Fruit fly (Drosophila melanogaster) whole organism, embryonic: ENCODE measurements around the gene Drsl2.

Source experiments
- Bdp1 ChIP-seq: fragments of 200-800 bp; sonication (Bioruptor generic); optimal IDR thresholded peaks from 3 replicates; lab custom pipeline; 2016; ENCODE audit warnings: missing biosample characterization, missing genetic modification characterization
- CG10321 ChIP-seq: fragments of 200-800 bp; sonication (Bioruptor generic); IDR thresholded peaks from 2 replicates; pipeline ENCODE4 v1.3.6; 2022; ENCODE audit warnings: missing biosample characterization, missing genetic modification characterization
- CG10959 ChIP-seq: fragments of 200-800 bp; sonication (Bioruptor generic); IDR thresholded peaks from 2 replicates; pipeline ENCODE4 v1.3.6; 2022; ENCODE audit warnings: missing biosample characterization, missing genetic modification characterization
- CG11695 ChIP-seq: fragments of 200-800 bp; sonication (Bioruptor generic); IDR thresholded peaks from 3 replicates; pipeline ENCODE4 v1.3.6; 2022; ENCODE audit warnings: missing biosample characterization, missing genetic modification characterization
- CG1233 ChIP-seq: fragments of 200-800 bp; sonication (Bioruptor generic); optimal IDR thresholded peaks from 4 replicates; lab custom pipeline; 2018; ENCODE audit warnings: missing biosample characterization, mild to moderate bottlenecking, missing genetic modification characterization
- CG12659 ChIP-seq: fragments of 200-800 bp; sonication (Bioruptor generic); optimal IDR thresholded peaks from 3 replicates; lab custom pipeline; 2017; ENCODE audit warnings: mild to moderate bottlenecking, missing biosample characterization, missing genetic modification reagents, missing genetic modification characterization
- CG14050 ChIP-seq: fragments of 200-800 bp; sonication (Bioruptor generic); IDR thresholded peaks from 3 replicates; pipeline ENCODE4 v1.3.6; 2022; ENCODE audit warnings: missing biosample characterization, missing genetic modification characterization
- CG15514 ChIP-seq: fragments of 200-800 bp; sonication (Bioruptor generic); optimal IDR thresholded peaks from 3 replicates; lab custom pipeline; 2017; ENCODE audit warnings: missing biosample characterization, missing genetic modification characterization, mild to moderate bottlenecking, moderate library complexity, missing genetic modification reagents
- CG1647 ChIP-seq: fragments of 200-800 bp; sonication (Bioruptor generic); optimal IDR thresholded peaks from 3 replicates; lab custom pipeline; 2016; ENCODE audit warnings: missing biosample characterization, missing genetic modification characterization
- CG16863 ChIP-seq: fragments of 200-800 bp; sonication (Bioruptor generic); optimal IDR thresholded peaks from 3 replicates; lab custom pipeline; 2016; ENCODE audit warnings: missing biosample characterization, missing genetic modification characterization
- CG2202 ChIP-seq: fragments of 200-800 bp; sonication (Bioruptor generic); optimal IDR thresholded peaks from 2 replicates; lab custom pipeline; 2018; ENCODE audit warnings: missing biosample characterization, mild to moderate bottlenecking, missing genetic modification characterization
- CG2889 ChIP-seq: fragments of 200-800 bp; sonication (Bioruptor generic); IDR thresholded peaks from 3 replicates; pipeline ENCODE4 v1.3.6; 2022; ENCODE audit warnings: missing biosample characterization, missing genetic modification characterization
- CG30431 ChIP-seq: fragments of 200-800 bp; sonication (Bioruptor generic); optimal IDR thresholded peaks from 2 replicates; lab custom pipeline; 2017; ENCODE audit warnings: missing biosample characterization, missing genetic modification characterization
- CG3065 ChIP-seq: fragments of 200-800 bp; sonication (Bioruptor generic); optimal IDR thresholded peaks from 2 replicates; lab custom pipeline; 2016; ENCODE audit warnings: missing biosample characterization, missing genetic modification characterization
- CG3281 ChIP-seq: fragments of 200-800 bp; sonication (Bioruptor generic); optimal IDR thresholded peaks from 3 replicates; lab custom pipeline; 2017; ENCODE audit warnings: missing biosample characterization, mild to moderate bottlenecking, missing genetic modification characterization
- CG34376 ChIP-seq: fragments of 200-800 bp; sonication (Bioruptor generic); optimal IDR thresholded peaks from 2 replicates; lab custom pipeline; 2018; ENCODE audit warnings: missing biosample characterization, mild to moderate bottlenecking, missing genetic modification characterization
- CG6689 ChIP-seq: fragments of 200-800 bp; sonication (Bioruptor generic); IDR thresholded peaks from 2 replicates; pipeline ENCODE4 v1.3.6; 2022; ENCODE audit warnings: missing biosample characterization, missing genetic modification characterization
- CG6854 ChIP-seq: fragments of 200-800 bp; sonication (Bioruptor generic); optimal IDR thresholded peaks from 3 replicates; lab custom pipeline; 2017; ENCODE audit warnings: missing biosample characterization, mild to moderate bottlenecking, missing genetic modification characterization
- CG8924 ChIP-seq: fragments of 200-800 bp; optimal IDR thresholded peaks from 3 replicates; lab custom pipeline; 2019; ENCODE audit warnings: missing biosample characterization, mild to moderate bottlenecking, missing genetic modification characterization, moderate library complexity
- CG9876 ChIP-seq: fragments of 200-800 bp; sonication (Bioruptor generic); optimal IDR thresholded peaks from 2 replicates; lab custom pipeline; 2016; ENCODE audit warnings: missing biosample characterization, missing genetic modification characterization
- CkIIα-i1 ChIP-seq: fragments of 200-800 bp; sonication (Bioruptor generic); IDR thresholded peaks from 2 replicates; pipeline ENCODE4 v1.3.6; 2022; ENCODE audit warnings: missing biosample characterization, missing genetic modification characterization
- Dip3 ChIP-seq: fragments of 200-800 bp; sonication (Bioruptor generic); optimal IDR thresholded peaks from 3 replicates; lab custom pipeline; 2016; ENCODE audit warnings: missing biosample characterization, missing genetic modification characterization
- Doc2 ChIP-seq: fragments of 200-800 bp; sonication (Bioruptor generic); IDR thresholded peaks from 2 replicates; pipeline ENCODE4 v1.3.6; 2022; ENCODE audit warnings: missing biosample characterization, missing genetic modification characterization
- Dp ChIP-seq: fragments of 200-800 bp; sonication (Bioruptor generic); optimal IDR thresholded peaks from 2 replicates; lab custom pipeline; 2018; ENCODE audit warnings: missing biosample characterization, mild to moderate bottlenecking, missing genetic modification characterization, moderate library complexity
- ERR ChIP-seq: fragments of 200-800 bp; sonication (Bioruptor generic); optimal IDR thresholded peaks from 2 replicates; lab custom pipeline; 2016; ENCODE audit warnings: missing biosample characterization, missing genetic modification characterization
- Fer2 ChIP-seq: fragments of 200-800 bp; sonication (Bioruptor generic); optimal IDR thresholded peaks from 2 replicates; lab custom pipeline; 2018; ENCODE audit warnings: missing biosample characterization, mild to moderate bottlenecking, missing genetic modification characterization, moderate library complexity
- Hand ChIP-seq: fragments of 200-800 bp; sonication (Bioruptor generic); optimal IDR thresholded peaks from 2 replicates; lab custom pipeline; 2017; ENCODE audit warnings: mild to moderate bottlenecking, missing biosample characterization, missing genetic modification reagents, missing genetic modification characterization
- Hey ChIP-seq: fragments of 200-800 bp; sonication (Bioruptor generic); optimal IDR thresholded peaks from 3 replicates; lab custom pipeline; 2018; ENCODE audit warnings: missing biosample characterization, mild to moderate bottlenecking, missing genetic modification characterization
- NC2α ChIP-seq: fragments of 200-800 bp; sonication (Bioruptor generic); optimal IDR thresholded peaks from 2 replicates; lab custom pipeline; 2016; ENCODE audit warnings: missing biosample characterization, missing genetic modification characterization
- Rfx ChIP-seq: fragments of 200-800 bp; sonication (Bioruptor generic); IDR thresholded peaks from 2 replicates; pipeline ENCODE4 v1.3.6; 2022; ENCODE audit warnings: missing biosample characterization, missing genetic modification characterization
- Six4 ChIP-seq: fragments of 200-800 bp; sonication (Bioruptor generic); optimal IDR thresholded peaks from 2 replicates; lab custom pipeline; 2016; ENCODE audit warnings: missing biosample characterization, missing genetic modification characterization
- Sox102F ChIP-seq: fragments of 200-800 bp; sonication (Bioruptor generic); optimal IDR thresholded peaks from 2 replicates; lab custom pipeline; 2018; ENCODE audit warnings: missing biosample characterization, mild to moderate bottlenecking, missing genetic modification characterization, moderate library complexity
- Usf ChIP-seq: fragments of 200-800 bp; sonication (Bioruptor generic); optimal IDR thresholded peaks from 2 replicates; lab custom pipeline; 2017; ENCODE audit warnings: missing genotype, missing biosample characterization, missing genetic modification characterization
- dan ChIP-seq: fragments of 200-800 bp; sonication (Bioruptor generic); IDR thresholded peaks from 2 replicates; pipeline ENCODE4 v1.3.6; 2022; ENCODE audit warnings: missing biosample characterization, missing genetic modification characterization
- dysf ChIP-seq: fragments of 200-800 bp; sonication (Bioruptor generic); IDR thresholded peaks from 3 replicates; pipeline ENCODE4 v1.3.6; 2022; ENCODE audit warnings: missing biosample characterization, missing genetic modification characterization
- eve ChIP-seq, 2 experiments: fragments of >200 bp; optimal IDR thresholded peaks; 2 replicates each; lab custom pipeline; 2017; ENCODE audit warnings: missing biosample characterization in 2 of 2, missing genetic modification characterization in 2 of 2
- fu2 ChIP-seq: fragments of 200-800 bp; sonication (Bioruptor generic); optimal IDR thresholded peaks from 2 replicates; lab custom pipeline; 2016; ENCODE audit warnings: missing biosample characterization, missing genetic modification characterization
- gem ChIP-seq: fragments of 200-800 bp; sonication (Bioruptor generic); optimal IDR thresholded peaks from 2 replicates; lab custom pipeline; 2019; ENCODE audit warnings: missing biosample characterization, mild to moderate bottlenecking, missing genetic modification characterization, moderate library complexity
- kah ChIP-seq: fragments of 200-800 bp; sonication (Bioruptor generic); optimal IDR thresholded peaks from 2 replicates; lab custom pipeline; 2018; ENCODE audit warnings: missing biosample characterization, mild to moderate bottlenecking, missing genetic modification characterization
- mirr ChIP-seq: fragments of 200-800 bp; sonication (Bioruptor generic); optimal IDR thresholded peaks from 3 replicates; lab custom pipeline; 2018; ENCODE audit warnings: missing biosample characterization, mild to moderate bottlenecking, missing genetic modification characterization
- oc ChIP-seq: fragments of 200-800 bp; sonication (Bioruptor generic); optimal IDR thresholded peaks from 2 replicates; lab custom pipeline; 2018; ENCODE audit warnings: missing biosample characterization, mild to moderate bottlenecking, missing genetic modification characterization, moderate library complexity
- phol ChIP-seq: fragments of 200-800 bp; sonication (Bioruptor generic); optimal IDR thresholded peaks from 3 replicates; lab custom pipeline; 2018; ENCODE audit warnings: missing biosample characterization, mild to moderate bottlenecking, missing genetic modification characterization, moderate library complexity
- pum ChIP-seq: fragments of 200-800 bp; sonication (Bioruptor generic); optimal IDR thresholded peaks from 2 replicates; lab custom pipeline; 2016; ENCODE audit warnings: missing biosample characterization, missing genetic modification characterization
- salm ChIP-seq: fragments of 200-800 bp; sonication (Bioruptor generic); optimal IDR thresholded peaks from 2 replicates; lab custom pipeline; 2018; ENCODE audit warnings: missing biosample characterization, mild to moderate bottlenecking, missing genetic modification characterization
- sima ChIP-seq: fragments of 200-800 bp; sonication (Bioruptor generic); optimal IDR thresholded peaks from 2 replicates; lab custom pipeline; 2016; ENCODE audit warnings: missing biosample characterization, missing genetic modification characterization
- sob ChIP-seq: fragments of 200-800 bp; sonication (Bioruptor generic); IDR thresholded peaks from 2 replicates; pipeline ENCODE4 v1.3.6; 2022; ENCODE audit warnings: missing biosample characterization, missing genetic modification characterization
- sug ChIP-seq: fragments of 200-800 bp; optimal IDR thresholded peaks from 2 replicates; lab custom pipeline; 2019; ENCODE audit warnings: missing biosample characterization, mild to moderate bottlenecking, missing genetic modification characterization, moderate library complexity
- tgo ChIP-seq: fragments of 200-800 bp; sonication (Bioruptor generic); IDR thresholded peaks from 3 replicates; pipeline ENCODE4 v1.3.6; 2022; ENCODE audit warnings: missing biosample characterization, missing genetic modification characterization
- tna ChIP-seq: fragments of 200-800 bp; sonication (Bioruptor generic); IDR thresholded peaks from 2 replicates; pipeline ENCODE4 v1.3.6; 2022; ENCODE audit warnings: missing biosample characterization, missing genetic modification characterization; ENCODE audit not compliant: partially characterized antibody
- ttk ChIP-seq: fragments of 200-800 bp; sonication (Bioruptor generic); IDR thresholded peaks from 2 replicates; pipeline ENCODE4 v2.1.2; 2022; ENCODE audit warnings: missing biosample characterization, missing genetic modification characterization
- usp ChIP-seq: fragments of >200 bp; optimal IDR thresholded peaks from 2 replicates; lab custom pipeline; 2017; ENCODE audit warnings: missing biosample characterization, missing genetic modification characterization
- yki ChIP-seq: fragments of >200 bp; optimal IDR thresholded peaks from 3 replicates; lab custom pipeline; 2018

Gene Drsl2

dm6 chr3L:3303087-3303526, 11.0 kb upstream of the Drsl2 start, which contains the start of gene CG14968 (continued):
- TF ChIP-seq CG10959 (GFP tag; lab: Robert Waterston, UW) (peak; percentile 78), kah (GFP tag; lab: Kevin White, UChicago) (peak; percentile 83), CG1233 (GFP tag; lab: Kevin White, UChicago) (peak; percentile 92), Doc2 (GFP tag; lab: Robert Waterston, UW) (peak; percentile 74), dysf (peak; percentile 97), CG16863 (GFP tag; lab: Kevin White, UChicago) (peak; percentile 63), Rfx (peak; percentile 99), Bdp1 (GFP tag; lab: Kevin White, UChicago) (peak; percentile 70), Hand (peak; percentile 86), CG2202 (tag; lab: Kevin White, UChicago) (peak; percentile 73), dan (GFP tag; lab: Robert Waterston, UW) (peak; percentile 41; the same call in 1 of the 2 replicates), CG6689 (GFP tag; lab: Robert Waterston, UW) (peak; percentile 93), CG14050 (peak; percentile 97), Six4 (GFP tag; lab: Kevin White, UChicago) (peak; percentile 89), sob (GFP tag; lab: Robert Waterston, UW) (peak; percentile 98), eve (GFP tag; optimal IDR thresholded peaks at IDR 0.05; lab: Kevin White, UChicago) (peak in 1 of 2 experiments; percentile 86), sima (GFP tag; lab: Kevin White, UChicago) (peak; percentile 69), Usf (peak; percentile 76), CG3065 (GFP tag; lab: Kevin White, UChicago) (peak; percentile 70), fu2 (GFP tag; lab: Kevin White, UChicago) (peak; percentile 57), Fer2 (tag; lab: Kevin White, UChicago) (peak; percentile 89), CG11695 (GFP tag; lab: Robert Waterston, UW) (peak; percentile 96), CG9876 (GFP tag; lab: Kevin White, UChicago) (no peak), CG12659 (GFP tag; lab: Kevin White, UChicago) (peak; percentile 95), CG8924 (tag; lab: Kevin White, UChicago) (peak; percentile 95), tna (no peak), CG6854 (peak; percentile 86), Dip3 (GFP tag; lab: Kevin White, UChicago) (peak; percentile 83), CG1647 (GFP tag; lab: Kevin White, UChicago) (peak; percentile 92), sug (peak; percentile 88), Sox102F (GFP tag; lab: Kevin White, UChicago) (peak; percentile 97), gem (peak; percentile 95), mirr (GFP tag; lab: Kevin White, UChicago) (peak; percentile 9), CkIIα-i1 (GFP tag; lab: Robert Waterston, UW) (peak; percentile 77), yki (no peak), CG30431 (GFP tag; lab: Kevin White, UChicago) (peak; percentile 74), pum (GFP tag; lab: Kevin White, UChicago) (peak; percentile 64), Hey (peak; percentile 62), CG10321 (GFP tag; lab: Robert Waterston, UW) (peak; percentile 81), tgo (GFP tag; lab: Robert Waterston, UW) (peak; percentile 96), NC2α (GFP tag; lab: Kevin White, UChicago) (peak; percentile 13), Dp (GFP tag; lab: Kevin White, UChicago) (no peak), ERR (GFP tag; lab: Kevin White, UChicago) (peak; percentile 73), ttk (GFP tag; lab: Robert Waterston, UW) (peak; percentile 96), CG34376 (peak; percentile 62), oc (peak; percentile 94), CG2889 (GFP tag; lab: Robert Waterston, UW) (peak; percentile 93), phol (tag; lab: Kevin White, UChicago) (peak; percentile 93), CG3281 (GFP tag; lab: Kevin White, UChicago) (peak; percentile 94), CG15514 (GFP tag; lab: Kevin White, UChicago) (peak; percentile 93), usp (GFP tag; lab: Kevin White, UChicago) (no peak), salm (tag; lab: Kevin White, UChicago) (peak; percentile 86)
